Worm (Caenorhabditis elegans): ENCODE results near the gene F53F4.11.

DNA sequence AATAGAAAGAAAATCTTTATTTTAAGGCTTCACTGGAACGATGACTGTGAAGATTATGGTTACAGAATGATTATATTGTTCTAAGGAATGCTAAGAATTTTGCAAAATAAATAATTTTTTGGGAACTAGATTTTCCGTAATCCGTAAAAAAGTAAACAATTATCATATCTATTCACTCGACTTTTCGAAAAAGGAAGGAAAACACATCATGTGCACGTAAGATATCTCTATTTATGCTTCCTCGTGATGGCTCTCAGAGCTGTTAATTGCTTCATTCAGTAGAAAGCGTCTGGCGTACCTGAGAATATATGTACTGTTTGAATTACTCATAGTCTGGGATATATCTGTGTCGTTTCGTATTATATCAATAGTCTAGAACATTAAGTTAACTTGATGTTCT, 4.6 kb downstream of the F53F4.11 start, which contains the start of gene srd-11:
- TF ChIP-seq alr-1 (tag; optimal IDR thresholded peaks at IDR 0.05) (no peak), nhr-25 (tag; optimal IDR thresholded peaks at IDR 0.05) (no peak), lin-11 (tag; optimal IDR thresholded peaks at IDR 0.05) (no peak), ceh-82 (tag; optimal IDR thresholded peaks at IDR 0.05) (no peak), elt-1 (tag; optimal IDR thresholded peaks at IDR 0.05) (no peak), lin-13 (GFP tag; optimal IDR thresholded peaks at IDR 0.05) (no peak), C34F6.9 (tag; optimal IDR thresholded peaks at IDR 0.05) (no peak), mbf-1 (tag; optimal IDR thresholded peaks at IDR 0.05) (no peak), dmd-4 (tag; optimal IDR thresholded peaks at IDR 0.05) (no peak), nhr-12 (tag; optimal IDR thresholded peaks at IDR 0.05) (no peak), nhr-237 (tag; optimal IDR thresholded peaks at IDR 0.05) (no peak), unc-55 (GFP tag; optimal IDR thresholded peaks at IDR 0.05) (no peak)
